Worm (Caenorhabditis elegans): ENCODE results near the gene nhr-30.

- no peak for TF ChIP-seq elt-3 (tag; optimal IDR thresholded peaks at IDR 0.05)
- no peak for TF ChIP-seq snpc-4 (tag; optimal IDR thresholded peaks at IDR 0.05)
- no peak for TF ChIP-seq nhr-6 (tag; optimal IDR thresholded peaks at IDR 0.05)
- TF ChIP-seq nhr-11 (tag; optimal IDR thresholded peaks at IDR 0.05) = no peak
- no peak for TF ChIP-seq zag-1 (tag; optimal IDR thresholded peaks at IDR 0.05)
- TF ChIP-seq aly-2 (tag; optimal IDR thresholded peaks at IDR 0.05) = no peak
- TF ChIP-seq nhr-237 (tag; optimal IDR thresholded peaks at IDR 0.05) = no peak
- TF ChIP-seq unc-62 (GFP tag; optimal IDR thresholded peaks at IDR 0.05) = no peak
- no peak for TF ChIP-seq fos-1 (tag; optimal IDR thresholded peaks at IDR 0.05)
- TF ChIP-seq dmd-4 (tag; optimal IDR thresholded peaks at IDR 0.05) = no peak
Measured at ce11 chrV:9058627-9059026, 13.7 kb downstream of the nhr-30 start, which contains the start of gene C25E10.11.
